Worm (Caenorhabditis elegans) whole organism, L4 larva: ENCODE results near the gene arrd-15.

Source experiments
- Y5F2A.4 ChIP-seq: fragments of 200-800 bp; sonication (Bioruptor generic); optimal IDR thresholded peaks from 2 replicates; lab custom pipeline; 2018; ENCODE audit warnings: mild to moderate bottlenecking, missing genetic modification characterization, missing compliant biosample characterization
- ama-1 ChIP-seq: fragments of 150-350 bp; optimal IDR thresholded peaks from 2 replicates; lab custom pipeline; 2014; ENCODE audit warnings: inconsistent platforms, mixed read lengths
- dmd-6 ChIP-seq: fragments of 200-800 bp; sonication (Bioruptor generic); IDR thresholded peaks from 2 replicates; pipeline ENCODE4 v1.3.6; 2022; ENCODE audit warnings: missing genetic modification reagents, missing genetic modification characterization, missing compliant biosample characterization
- fkh-10 ChIP-seq: fragments of 150-350 bp; optimal IDR thresholded peaks from 2 replicates; lab custom pipeline; 2014; ENCODE audit warnings: missing biosample characterization, missing genetic modification reagents, missing genetic modification characterization
- lir-3 ChIP-seq: sonication (generic microtip); optimal IDR thresholded peaks from 2 replicates; lab custom pipeline; 2016; ENCODE audit warnings: mild to moderate bottlenecking, missing genetic modification characterization, missing compliant biosample characterization
- nhr-41 ChIP-seq: fragments of 200-800 bp; sonication (Bioruptor generic); IDR thresholded peaks from 2 replicates; pipeline ENCODE4 v1.3.6; 2022; ENCODE audit warnings: missing genetic modification reagents, missing genetic modification characterization, missing compliant biosample characterization
- nhr-48 ChIP-seq: sonication (generic microtip); optimal IDR thresholded peaks from 2 replicates; lab custom pipeline; 2016; ENCODE audit warnings: mild to moderate bottlenecking, missing genetic modification characterization, missing compliant biosample characterization
- nhr-76 ChIP-seq: fragments of 150-350 bp; optimal IDR thresholded peaks from 2 replicates; lab custom pipeline; 2014; ENCODE audit warnings: missing biosample characterization, missing genetic modification characterization
- pha-4 ChIP-seq, 2 experiments: fragments of 150-350 bp in 1 of 2; fragments of 200-800 bp in 1 of 2; sonication (Bioruptor generic) in 1 of 2; IDR thresholded peaks in 1 of 2; optimal IDR thresholded peaks in 1 of 2; 2 replicates each; pipeline versions ENCODE4 v1.3.6 to Lab custom; 2014 to 2022; ENCODE audit warnings: missing genetic modification characterization in 2 of 2, missing genetic modification reagents in 2 of 2, missing biosample characterization in 1 of 2, missing compliant biosample characterization in 1 of 2
- pqm-1 ChIP-seq: sonication (generic microtip); optimal IDR thresholded peaks from 2 replicates; lab custom pipeline; 2017; ENCODE audit warnings: missing biosample characterization, missing genetic modification characterization
- snpc-4 ChIP-seq: fragments of 150-350 bp; optimal IDR thresholded peaks from 2 replicates; lab custom pipeline; 2014; ENCODE audit warnings: missing biosample characterization, missing genetic modification characterization
- unc-39 ChIP-seq: sonication (generic microtip); optimal IDR thresholded peaks from 2 replicates; lab custom pipeline; 2017; ENCODE audit warnings: missing biosample characterization, missing genetic modification characterization
- vab-7 ChIP-seq: fragments of 200-800 bp; sonication (Bioruptor generic); IDR thresholded peaks from 2 replicates; pipeline ENCODE4 v1.3.6; 2022; ENCODE audit warnings: missing genetic modification reagents, missing genetic modification characterization, missing compliant biosample characterization
- zfp-3 ChIP-seq: fragments of 200-800 bp; sonication (Bioruptor generic); conservative IDR thresholded peaks from 2 replicates; pipeline ENCODE4 v1.3.6; 2022; ENCODE audit warnings: missing genetic modification reagents, missing genetic modification characterization, missing compliant biosample characterization

DNA sequence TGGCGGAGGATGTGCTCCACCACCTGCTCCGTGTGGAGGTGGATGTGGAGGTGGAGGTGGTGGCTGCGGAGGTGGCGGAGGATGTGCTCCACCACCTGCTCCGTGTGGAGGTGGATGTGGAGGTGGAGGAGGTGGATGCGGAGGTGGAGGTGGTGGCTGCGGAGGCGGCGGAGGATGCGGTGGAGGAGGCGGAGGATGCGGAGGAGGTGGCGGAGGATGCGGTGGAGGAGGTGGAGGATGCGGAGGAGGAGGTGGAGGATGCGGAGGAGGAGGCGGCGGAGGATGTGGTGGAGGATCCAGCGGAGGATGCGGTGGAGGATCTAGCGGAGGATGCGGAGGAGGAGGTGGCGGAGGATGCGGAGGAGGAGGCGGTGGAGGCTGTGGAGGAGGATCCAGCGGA is 32.7 kb downstream of the arrd-15 start:
- no peak for TF ChIP-seq nhr-76 (tag; lab: Kevin White, UChicago)
- TF ChIP-seq unc-39 (tag; lab: Kevin White, UChicago) = no peak
- no peak for TF ChIP-seq snpc-4
- no peak for TF ChIP-seq ama-1 (lab: Kevin White, UChicago)
- no peak for TF ChIP-seq fkh-10 (GFP tag; lab: Kevin White, UChicago)
- no peak for TF ChIP-seq pqm-1 (tag; lab: Kevin White, UChicago)
- TF ChIP-seq lir-3 (tag; lab: Kevin White, UChicago) = no peak
- no peak for TF ChIP-seq zfp-3 (GFP tag; lab: Robert Waterston, UW)
- TF ChIP-seq vab-7 (GFP tag; lab: Robert Waterston, UW) = no peak
- no peak for TF ChIP-seq nhr-41 (GFP tag; lab: Robert Waterston, UW)
- TF ChIP-seq Y5F2A.4 (GFP tag; lab: Kevin White, UChicago) = no peak
- TF ChIP-seq pha-4 (GFP tag; IDR thresholded peaks at IDR 0.05; lab: Robert Waterston, UW) = peak; percentile 98; the same call in 1 of the 2 replicates
- no peak for TF ChIP-seq pha-4 (tag; optimal IDR thresholded peaks at IDR 0.05; lab: Kevin White, UChicago)
- TF ChIP-seq dmd-6 (GFP tag; lab: Robert Waterston, UW) = no peak
- TF ChIP-seq nhr-48 (tag; lab: Kevin White, UChicago) = no peak
